Worm (Caenorhabditis elegans) whole organism, L3 larva: Measurements from ENCODE around the gene K05F1.9.
"Not testable (repeated sequence)": the region's sequence is repeated elsewhere in the genome, so short reads cannot be mapped to it uniquely, and the experiment has no call there.

ENCODE experiments used
- egl-5 ChIP-seq: fragments of 150-350 bp; optimal IDR thresholded peaks from 2 replicates; lab custom pipeline; 2017; ENCODE audit warnings: missing biosample characterization, missing genetic modification reagents, missing genetic modification characterization, inconsistent platforms
- elt-2 ChIP-seq: sonication (generic microtip); optimal IDR thresholded peaks from 2 replicates; lab custom pipeline; 2016; ENCODE audit warnings: missing genetic modification reagents, mild to moderate bottlenecking, missing genetic modification characterization, missing compliant biosample characterization
- eor-1 ChIP-seq, 2 experiments: fragments of 150-350 bp; optimal IDR thresholded peaks; 2 replicates each; lab custom pipeline; 2014 to 2018; ENCODE audit warnings: missing biosample characterization in 2 of 2, missing genetic modification characterization in 2 of 2
- nhr-67 ChIP-seq: fragments of 150-350 bp; optimal IDR thresholded peaks from 2 replicates; lab custom pipeline; 2014; ENCODE audit warnings: missing biosample characterization, missing genetic modification characterization
- pha-4 ChIP-seq: fragments of 150-350 bp; optimal IDR thresholded peaks from 2 replicates; lab custom pipeline; 2014; ENCODE audit warnings: missing biosample characterization, missing genetic modification reagents, missing genetic modification characterization
- pqm-1 ChIP-seq: fragments of 150-350 bp; optimal IDR thresholded peaks from 2 replicates; lab custom pipeline; 2017; ENCODE audit warnings: missing biosample characterization, missing genetic modification characterization, inconsistent platforms
- snpc-4 ChIP-seq: fragments of 150-350 bp; optimal IDR thresholded peaks from 2 replicates; lab custom pipeline; 2014; ENCODE audit warnings: missing biosample characterization, missing genetic modification characterization
- unc-39 ChIP-seq: sonication (generic microtip); optimal IDR thresholded peaks from 4 replicates; lab custom pipeline; 2017; ENCODE audit warnings: missing biosample characterization, missing genetic modification characterization

Gene K05F1.9

DNA sequence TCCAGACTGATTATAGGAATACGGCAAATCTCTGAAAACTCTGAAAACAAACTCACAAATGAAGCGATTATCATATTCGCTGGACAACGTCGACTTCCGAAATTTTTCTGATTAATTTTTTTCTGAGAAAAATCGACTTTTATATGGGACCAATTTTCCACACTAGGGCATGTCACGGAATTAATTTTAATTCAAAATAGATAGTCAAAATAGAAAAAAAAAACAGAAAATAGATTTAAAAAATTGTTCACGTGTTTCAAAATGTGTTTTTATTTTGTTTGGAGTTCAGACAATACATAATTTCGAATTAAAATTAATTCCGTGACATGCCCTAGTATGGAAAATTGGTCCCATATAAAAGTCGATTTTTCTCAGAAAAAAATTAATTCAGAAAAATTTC lies 43.3 kb downstream of the K05F1.9 start, which contains the start of the genes F10C1.3 and F10C1.23:
F10C1.3 (minus strand) TSS at position 101 of the 400 bp plus-strand sequence.
F10C1.23 (plus strand) TSS at position 385 of the 400 bp plus-strand sequence.
- TF ChIP-seq snpc-4, nhr-67, unc-39 (tag; lab: Kevin White, UChicago): not testable (repeated sequence)

DNA sequence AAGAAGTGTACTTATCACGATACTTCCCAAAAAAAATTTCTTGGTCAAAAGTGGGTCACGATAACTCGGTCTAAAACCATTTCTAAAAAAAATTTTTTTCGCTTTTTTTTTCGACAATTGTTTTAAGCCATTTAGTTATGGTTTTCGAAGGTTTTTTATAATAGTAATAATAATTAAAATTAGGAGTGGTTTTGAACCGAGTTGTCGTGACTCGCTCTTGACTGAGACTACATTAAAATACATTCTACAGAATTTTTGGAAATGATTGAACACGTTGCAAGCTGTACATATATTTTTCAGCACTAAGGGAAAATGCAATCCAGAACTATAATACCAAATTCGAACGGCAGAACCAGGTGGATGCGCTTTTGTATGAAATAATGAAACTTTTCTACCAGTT lies 46.8 kb downstream of the K05F1.9 start, which contains the start of gene F10C1.8:
F10C1.8 (plus strand) TSS at position 301 of the 400 bp plus-strand sequence.
- TF ChIP-seq elt-2 (tag; lab: Kevin White, UChicago) (peak; percentile 31), egl-5 (tag; lab: Kevin White, UChicago) (no peak)

DNA sequence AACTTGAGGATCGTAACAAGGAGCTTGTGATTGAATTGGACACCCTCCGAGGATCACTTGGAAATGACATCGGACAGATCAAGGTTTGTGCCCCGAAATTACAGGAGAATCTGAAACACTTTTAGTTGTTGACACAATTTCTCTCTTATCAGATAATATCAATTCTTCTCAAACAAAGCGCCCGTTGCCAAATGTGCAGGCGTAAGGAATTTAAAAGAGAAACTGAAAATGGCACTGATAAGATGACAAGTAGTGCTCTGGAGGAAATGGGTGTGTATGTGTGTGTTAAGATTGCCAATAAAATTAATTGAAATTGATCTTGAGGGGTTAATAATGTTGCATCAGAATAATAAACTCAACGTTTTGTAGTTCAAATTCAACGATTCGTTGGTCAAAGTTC lies 49.6 kb downstream of the K05F1.9 start:
- TF ChIP-seq pqm-1 (peak; percentile 92), pha-4 (tag; lab: Kevin White, UChicago) (peak; percentile 39), elt-2 (tag; lab: Kevin White, UChicago) (peak; percentile 97), eor-1 (tag; optimal IDR thresholded peaks at IDR 0.05; lab: Kevin White, UChicago) (no peak)
